Worm (Caenorhabditis elegans) whole organism, L3 larva: ENCODE results near the gene F56A11.6.

Experiments used
- ama-1 ChIP-seq: fragments of 150-350 bp; optimal IDR thresholded peaks from 2 replicates; lab custom pipeline; 2018
- ceh-16 ChIP-seq: sonication (generic microtip); optimal IDR thresholded peaks from 2 replicates; lab custom pipeline; 2017; ENCODE audit warnings: missing biosample characterization, missing genetic modification characterization
- ceh-82 ChIP-seq: fragments of 150-350 bp; optimal IDR thresholded peaks from 2 replicates; lab custom pipeline; 2014; ENCODE audit warnings: missing biosample characterization, missing genetic modification characterization
- ceh-9 ChIP-seq: sonication (generic microtip); optimal IDR thresholded peaks from 2 replicates; lab custom pipeline; 2018; ENCODE audit warnings: missing biosample characterization, missing genetic modification characterization
- daf-12 ChIP-seq: fragments of 150-350 bp; optimal IDR thresholded peaks from 2 replicates; lab custom pipeline; 2014; ENCODE audit warnings: missing biosample characterization, missing genetic modification reagents, missing genetic modification characterization
- egl-27 ChIP-seq: sonication (generic microtip); optimal IDR thresholded peaks from 4 replicates; lab custom pipeline; 2017; ENCODE audit warnings: missing biosample characterization, missing genetic modification reagents, missing genetic modification characterization
- elt-1 ChIP-seq: fragments of 150-350 bp; optimal IDR thresholded peaks from 2 replicates; lab custom pipeline; 2014; ENCODE audit warnings: missing biosample characterization, missing genetic modification characterization
- elt-2 ChIP-seq: sonication (generic microtip); optimal IDR thresholded peaks from 2 replicates; lab custom pipeline; 2016; ENCODE audit warnings: missing genetic modification reagents, mild to moderate bottlenecking, missing genetic modification characterization, missing compliant biosample characterization
- eor-1 ChIP-seq, 2 experiments: fragments of 150-350 bp; optimal IDR thresholded peaks; 2 replicates each; lab custom pipeline; 2014 to 2018; ENCODE audit warnings: missing biosample characterization in 2 of 2, missing genetic modification characterization in 2 of 2
- fkh-10 ChIP-seq: sonication (generic microtip); optimal IDR thresholded peaks from 2 replicates; lab custom pipeline; 2017; ENCODE audit warnings: missing biosample characterization, missing genetic modification reagents, missing genetic modification characterization
- fkh-2 ChIP-seq: fragments of 150-350 bp; optimal IDR thresholded peaks from 2 replicates; lab custom pipeline; 2014; ENCODE audit warnings: missing biosample characterization, missing genetic modification reagents, missing genetic modification characterization
- hmg-11 ChIP-seq: sonication (generic microtip); optimal IDR thresholded peaks from 2 replicates; lab custom pipeline; 2016; ENCODE audit warnings: missing genetic modification characterization, missing compliant biosample characterization
- jun-1 ChIP-seq: fragments of 150-350 bp; optimal IDR thresholded peaks from 2 replicates; lab custom pipeline; 2014; ENCODE audit warnings: missing biosample characterization, missing genetic modification reagents, missing genetic modification characterization
- lsy-12 ChIP-seq: sonication (generic microtip); optimal IDR thresholded peaks from 2 replicates; lab custom pipeline; 2016; ENCODE audit warnings: mild to moderate bottlenecking, missing genetic modification characterization, missing compliant biosample characterization
- mdl-1 ChIP-seq: fragments of 150-350 bp; optimal IDR thresholded peaks from 2 replicates; lab custom pipeline; 2014; ENCODE audit warnings: missing biosample characterization, missing genetic modification characterization
- mml-1 ChIP-seq: fragments of 150-350 bp; sonication (generic microtip); optimal IDR thresholded peaks from 3 replicates; lab custom pipeline; 2014; ENCODE audit warnings: missing biosample characterization, missing genetic modification characterization
- nfya-1 ChIP-seq: sonication (generic microtip); optimal IDR thresholded peaks from 2 replicates; lab custom pipeline; 2017; ENCODE audit warnings: missing genetic modification characterization, mild to moderate bottlenecking, missing compliant biosample characterization, antibody characterized with exemption, moderate library complexity; ENCODE audit not compliant: insufficient read depth
- nhr-12 ChIP-seq: fragments of 150-350 bp; optimal IDR thresholded peaks from 2 replicates; lab custom pipeline; 2014; ENCODE audit warnings: missing biosample characterization, missing genetic modification characterization
- nhr-23 ChIP-seq: fragments of 150-350 bp; optimal IDR thresholded peaks from 2 replicates; lab custom pipeline; 2014; ENCODE audit warnings: missing biosample characterization, missing genetic modification reagents, missing genetic modification characterization
- nhr-28 ChIP-seq: fragments of 150-350 bp; optimal IDR thresholded peaks from 2 replicates; lab custom pipeline; 2014; ENCODE audit warnings: missing biosample characterization, missing genetic modification characterization
- nhr-43 ChIP-seq: sonication (generic microtip); optimal IDR thresholded peaks from 2 replicates; lab custom pipeline; 2016; ENCODE audit warnings: mild to moderate bottlenecking, missing genetic modification characterization, missing compliant biosample characterization; ENCODE audit not compliant: poor library complexity, severe bottlenecking
- nhr-76 ChIP-seq: fragments of 150-350 bp; sonication (generic microtip); optimal IDR thresholded peaks from 5 replicates; lab custom pipeline; 2014; ENCODE audit warnings: missing biosample characterization, missing genetic modification characterization
- nhr-77 ChIP-seq: fragments of 150-350 bp; optimal IDR thresholded peaks from 2 replicates; lab custom pipeline; 2014; ENCODE audit warnings: missing biosample characterization, missing genetic modification characterization
- pqm-1 ChIP-seq: fragments of 150-350 bp; optimal IDR thresholded peaks from 2 replicates; lab custom pipeline; 2017; ENCODE audit warnings: missing biosample characterization, missing genetic modification characterization, inconsistent platforms
- sea-2 ChIP-seq: fragments of 150-350 bp; sonication (generic microtip); optimal IDR thresholded peaks from 4 replicates; lab custom pipeline; 2014; ENCODE audit warnings: missing biosample characterization, missing genetic modification reagents, missing genetic modification characterization
- skn-1 ChIP-seq: fragments of 150-350 bp; optimal IDR thresholded peaks from 2 replicates; lab custom pipeline; 2014; ENCODE audit warnings: missing biosample characterization, missing genetic modification characterization
- snpc-4 ChIP-seq: fragments of 150-350 bp; optimal IDR thresholded peaks from 2 replicates; lab custom pipeline; 2014; ENCODE audit warnings: missing biosample characterization, missing genetic modification characterization
- unc-39 ChIP-seq: sonication (generic microtip); optimal IDR thresholded peaks from 4 replicates; lab custom pipeline; 2017; ENCODE audit warnings: missing biosample characterization, missing genetic modification characterization
- ztf-4 ChIP-seq: fragments of 150-350 bp; optimal IDR thresholded peaks from 2 replicates; lab custom pipeline; 2014; ENCODE audit warnings: missing biosample characterization, missing genetic modification characterization

F56A11.6 gene

ce11 chrIV:619766-620165 is 37.7 kb upstream of the F56A11.6 start:
- no peak for TF ChIP-seq hmg-11 (tag; lab: Kevin White, UChicago)

DNA sequence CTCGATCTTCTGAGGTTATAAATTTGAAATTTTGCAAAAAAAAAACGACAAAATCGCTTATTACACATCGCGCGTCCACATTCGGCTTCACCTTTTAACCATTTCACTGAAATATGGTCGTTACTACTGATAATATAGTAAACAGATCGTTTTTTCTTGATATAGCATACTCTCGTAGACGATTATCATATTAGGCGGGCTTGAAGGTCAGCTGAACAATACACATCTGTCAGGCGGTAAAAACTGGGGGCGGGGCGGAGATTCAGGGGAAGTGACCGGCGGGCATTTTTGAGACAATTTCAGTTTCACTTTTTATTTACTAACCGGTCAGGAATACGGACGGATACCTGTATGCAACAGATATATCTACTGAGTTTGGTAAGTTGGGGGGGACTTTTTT is 33.2 kb upstream of the F56A11.6 start, which contains the start of gene C18H7.1:
C18H7.1 (plus strand) TSS at position 301 of the 400 bp plus-strand sequence.
- TF ChIP-seq ceh-16 (no peak), unc-39 (no peak), elt-1 (tag; lab: Kevin White, UChicago) (no peak), snpc-4 (tag; lab: Kevin White, UChicago) (no peak), mdl-1 (tag; lab: Kevin White, UChicago) (no peak), ztf-4 (no peak), sea-2 (GFP tag; lab: Kevin White, UChicago) (no peak), daf-12 (tag; lab: Kevin White, UChicago) (no peak), egl-27 (tag; lab: Kevin White, UChicago) (no peak)

- TF ChIP-seq nfya-1 (tag; lab: Kevin White, UChicago) (peak; percentile 96), nhr-77 (tag; lab: Kevin White, UChicago) (no peak)
Measured at ce11 chrIV:613155-613554, 31.1 kb upstream of the F56A11.6 start.

ce11 chrIV:607628-608027 is 25.6 kb upstream of the F56A11.6 start:
- TF ChIP-seq ceh-82 (tag; lab: Kevin White, UChicago) (no peak), fkh-10 (GFP tag; lab: Kevin White, UChicago) (no peak), nfya-1 (tag; lab: Kevin White, UChicago) (peak; percentile 2), snpc-4 (tag; lab: Kevin White, UChicago) (no peak), ceh-16 (no peak), elt-2 (tag; lab: Kevin White, UChicago) (no peak), nhr-23 (no peak), nhr-76 (tag; lab: Kevin White, UChicago) (no peak), pqm-1 (tag; lab: Kevin White, UChicago) (no peak)
- TF ChIP-seq, all 47 proteins: peak for 1

- TF ChIP-seq elt-1 (tag; lab: Kevin White, UChicago), result no peak
- TF ChIP-seq daf-12 (tag; lab: Kevin White, UChicago), result no peak
- TF ChIP-seq mml-1 (tag; lab: Kevin White, UChicago), result no peak
- TF ChIP-seq ceh-9, result no peak
- no peak for TF ChIP-seq nfya-1 (tag; lab: Kevin White, UChicago)
- no peak for TF ChIP-seq eor-1 (tag; optimal IDR thresholded peaks at IDR 0.05; lab: Kevin White, UChicago)
- TF ChIP-seq ama-1 (lab: Kevin White, UChicago), result no peak
- TF ChIP-seq pqm-1 (tag; lab: Kevin White, UChicago), result no peak
- TF ChIP-seq fkh-2, result no peak
- no peak for TF ChIP-seq nhr-28 (tag; lab: Kevin White, UChicago)
- TF ChIP-seq nhr-12 (tag; lab: Kevin White, UChicago), result no peak
- no peak for TF ChIP-seq fkh-10 (GFP tag; lab: Kevin White, UChicago)
Measured at ce11 chrIV:606055-606454, 24.0 kb upstream of the F56A11.6 start, which contains the start of gene inx-18. inx-18 (plus strand) TSS chrIV:606355.

DNA sequence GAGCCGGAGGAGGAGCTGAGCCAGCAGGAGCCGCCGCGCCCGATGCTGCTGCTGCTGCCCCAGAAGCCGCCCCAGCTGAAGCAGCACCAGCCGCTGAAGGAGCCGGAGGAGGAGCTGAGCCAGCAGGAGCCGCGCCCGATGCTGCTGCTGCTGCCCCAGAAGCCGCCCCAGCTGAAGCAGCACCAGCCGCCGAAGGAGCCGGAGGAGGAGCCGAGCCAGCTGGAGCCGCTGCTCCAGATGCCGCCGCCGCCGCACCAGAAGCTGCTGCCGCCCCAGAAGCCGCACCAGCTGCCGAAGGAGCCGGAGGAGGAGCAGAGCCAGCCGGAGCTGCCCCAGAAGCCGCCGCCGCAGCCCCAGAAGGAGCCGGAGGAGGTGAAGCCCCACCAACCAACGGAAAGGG is 23.4 kb upstream of the F56A11.6 start:
- TF ChIP-seq jun-1 (tag; lab: Kevin White, UChicago), result no peak
- TF ChIP-seq daf-12 (tag; lab: Kevin White, UChicago), result no peak
- no peak for TF ChIP-seq fkh-2
- TF ChIP-seq lsy-12 (tag; lab: Kevin White, UChicago), result no peak
- TF ChIP-seq, all 47 proteins: peak for 0

DNA sequence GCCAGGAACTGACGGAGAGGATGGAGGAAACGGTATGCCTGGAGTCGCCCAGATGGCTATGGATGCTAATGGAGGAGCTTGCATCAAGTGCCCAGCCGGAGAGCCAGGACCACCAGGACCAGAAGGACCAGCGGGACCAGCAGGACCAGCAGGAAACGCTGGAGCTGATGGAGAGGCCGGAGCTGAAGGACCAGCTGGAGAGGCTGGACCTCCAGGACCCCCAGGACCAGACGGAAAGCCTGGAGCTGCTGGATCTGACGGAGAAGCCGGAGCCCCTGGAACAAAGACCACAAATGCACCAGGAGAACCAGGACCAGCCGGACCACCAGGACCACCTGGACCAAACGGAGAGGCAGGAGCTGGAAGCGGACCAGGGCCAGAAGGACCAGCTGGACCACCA is 22.8 kb upstream of the F56A11.6 start:
- TF ChIP-seq sea-2 (GFP tag; lab: Kevin White, UChicago), result no peak
- TF ChIP-seq skn-1 (tag; lab: Kevin White, UChicago), result no peak
- no peak for TF ChIP-seq ceh-82 (tag; lab: Kevin White, UChicago)
- TF ChIP-seq nhr-43 (tag; lab: Kevin White, UChicago), result no peak
